ENCODE assay signal across 4 worm cellular contexts in genomic region chrV:5064761-5065421, ce11.
A peak's percentile ranks its signal among the peaks of the same experiment; 100 is the strongest.
TF ChIP-seq lines count a peak whose summit lies in the region.

Gene mlk-1 (minus strand): TSS chrV:5064811.

TF ChIP-seq in whole organism, L2 larva, 48 proteins besides CTCF, POLR2A, EP300 and RAD21 (continued from another document):
- TF ChIP-seq sma-9 (GFP tag; optimal IDR thresholded peaks at IDR 0.05; lab: Kevin White, UChicago) (peak; percentile 60), sma-9 (tag; optimal IDR thresholded peaks at IDR 0.05; lab: Kevin White, UChicago) (no peak), blmp-1 (tag; optimal IDR thresholded peaks at IDR 0.05; lab: Kevin White, UChicago; ENCODE audit: insufficient read depth) (peak; percentile 77)

TF ChIP-seq in whole organism, L4 larva, 104 proteins besides CTCF, POLR2A, EP300 and RAD21 (continued from another document and continues in another):
- TF ChIP-seq ces-1 (GFP tag; optimal IDR thresholded peaks at IDR 0.05; lab: Kevin White, UChicago) (no peak), F26F4.8 (GFP tag; conservative IDR thresholded peaks at IDR 0.05; lab: Robert Waterston, UW) (no peak), madf-5 (GFP tag; IDR thresholded peaks at IDR 0.05; lab: Robert Waterston, UW) (no peak), D1046.2 (GFP tag; IDR thresholded peaks at IDR 0.05; lab: Robert Waterston, UW) (no peak), rbr-2 (tag; optimal IDR thresholded peaks at IDR 0.05; lab: Kevin White, UChicago) (peak; percentile 78), ceh-82 (tag; optimal IDR thresholded peaks at IDR 0.05; lab: Kevin White, UChicago) (no peak), jun-1 (tag; optimal IDR thresholded peaks at IDR 0.05; lab: Kevin White, UChicago) (no peak), F10B5.3 (tag; optimal IDR thresholded peaks at IDR 0.05; lab: Kevin White, UChicago) (no peak), set-16 (GFP tag; IDR thresholded peaks at IDR 0.05; lab: Robert Waterston, UW) (peak; percentile 46; the same call in 1 of the 2 replicates), lim-7 (GFP tag; IDR thresholded peaks at IDR 0.05; lab: Robert Waterston, UW) (no peak), lin-38 (GFP tag; IDR thresholded peaks at IDR 0.05; lab: Robert Waterston, UW) (no peak), mxl-3 (GFP tag; optimal IDR thresholded peaks at IDR 0.05; lab: Kevin White, UChicago) (peak; percentile 41), lin-13 (GFP tag; optimal IDR thresholded peaks at IDR 0.05; lab: Kevin White, UChicago) (no peak), T20F7.1 (GFP tag; optimal IDR thresholded peaks at IDR 0.05; lab: Kevin White, UChicago) (no peak), tra-1 (GFP tag; IDR thresholded peaks at IDR 0.05; lab: Robert Waterston, UW) (no peak; the same call in 1 of the 2 replicates), vab-7 (GFP tag; IDR thresholded peaks at IDR 0.05; lab: Robert Waterston, UW) (no peak), snpc-1.2 (GFP tag; IDR thresholded peaks at IDR 0.05; lab: Robert Waterston, UW) (no peak), cey-2 (tag; optimal IDR thresholded peaks at IDR 0.05; lab: Kevin White, UChicago; ENCODE audit: borderline replicate concordance, insufficient read depth) (no peak), Y75B8A.6 (GFP tag; IDR thresholded peaks at IDR 0.05; lab: Robert Waterston, UW) (no peak), unc-62 (GFP tag; optimal IDR thresholded peaks at IDR 0.05 in 1 of 2; lab: Kevin White, UChicago) (peak in 1 of 2 experiments; percentile 99), unc-62 (tag; optimal IDR thresholded peaks at IDR 0.05; lab: Kevin White, UChicago) (no peak), nhr-77 (tag; optimal IDR thresholded peaks at IDR 0.05; lab: Kevin White, UChicago) (peak; percentile 28), ceh-20 (GFP tag; IDR thresholded peaks at IDR 0.05; lab: Robert Waterston, UW) (no peak), attf-4 (tag; optimal IDR thresholded peaks at IDR 0.05; lab: Kevin White, UChicago) (no peak), Y48G9A.11 (GFP tag; IDR thresholded peaks at IDR 0.05; lab: Robert Waterston, UW) (no peak), mdl-1 (tag; optimal IDR thresholded peaks at IDR 0.05; lab: Kevin White, UChicago) (peak in 1 of 2 experiments; percentile 95), daf-16 (GFP tag; optimal IDR thresholded peaks at IDR 0.05; lab: Kevin White, UChicago) (no peak), daf-16 (tag; optimal IDR thresholded peaks at IDR 0.05; lab: Kevin White, UChicago) (peak; percentile 31), dpl-1 (GFP tag; optimal IDR thresholded peaks at IDR 0.05; lab: Kevin White, UChicago) (peak; percentile 15), spr-1 (tag; optimal IDR thresholded peaks at IDR 0.05; lab: Kevin White, UChicago) (peak; percentile 12), ztf-7 (tag; optimal IDR thresholded peaks at IDR 0.05; lab: Kevin White, UChicago) (no peak), lin-39 (tag; optimal IDR thresholded peaks at IDR 0.05; lab: Kevin White, UChicago) (no peak), dmd-8 (GFP tag; IDR thresholded peaks at IDR 0.05; lab: Robert Waterston, UW) (no peak), tag-97 (GFP tag; IDR thresholded peaks at IDR 0.05; lab: Robert Waterston, UW) (no peak), nhr-11 (tag; optimal IDR thresholded peaks at IDR 0.05; lab: Kevin White, UChicago) (peak; percentile 85), nhr-28 (tag; optimal IDR thresholded peaks at IDR 0.05; lab: Kevin White, UChicago) (peak; percentile 88), nhr-25 (tag; optimal IDR thresholded peaks at IDR 0.05; lab: Kevin White, UChicago; ENCODE audit: borderline replicate concordance, insufficient read depth) (peak; percentile 60), lin-29 (GFP tag; IDR thresholded peaks at IDR 0.05; lab: Robert Waterston, UW) (no peak), nhr-237 (tag; optimal IDR thresholded peaks at IDR 0.05; lab: Kevin White, UChicago) (no peak), hlh-30 (tag; optimal IDR thresholded peaks at IDR 0.05; lab: Kevin White, UChicago; ENCODE audit: insufficient read depth) (peak; percentile 96), ZK546.5 (tag; optimal IDR thresholded peaks at IDR 0.05; lab: Kevin White, UChicago) (no peak), zip-11 (GFP tag; IDR thresholded peaks at IDR 0.05; lab: Robert Waterston, UW) (no peak), nhr-41 (GFP tag; IDR thresholded peaks at IDR 0.05; lab: Robert Waterston, UW) (no peak), zfp-2 (tag; optimal IDR thresholded peaks at IDR 0.05; lab: Kevin White, UChicago) (no peak)

TF ChIP-seq in whole organism, late embryonic, 69 proteins besides CTCF, POLR2A, EP300 and RAD21 (continued from another document):
- TF ChIP-seq fkh-6 (tag; optimal IDR thresholded peaks at IDR 0.05; lab: Kevin White, UChicago): no peak
- no peak for TF ChIP-seq pha-2 (tag; optimal IDR thresholded peaks at IDR 0.05; lab: Kevin White, UChicago)
- no peak for TF ChIP-seq ztf-16 (tag; optimal IDR thresholded peaks at IDR 0.05; lab: Kevin White, UChicago)
- TF ChIP-seq T23F11.4 (GFP tag; optimal IDR thresholded peaks at IDR 0.05; lab: Kevin White, UChicago): no peak
- TF ChIP-seq hlh-6 (tag; optimal IDR thresholded peaks at IDR 0.05; lab: Kevin White, UChicago): no peak
- no peak for TF ChIP-seq hlh-8 (tag; optimal IDR thresholded peaks at IDR 0.05; lab: Kevin White, UChicago)
- TF ChIP-seq gmeb-2 (tag; optimal IDR thresholded peaks at IDR 0.05; lab: Kevin White, UChicago): no peak
- TF ChIP-seq ceh-48 (tag; optimal IDR thresholded peaks at IDR 0.05; lab: Kevin White, UChicago): no peak
- no peak for TF ChIP-seq K09A11.1 (tag; optimal IDR thresholded peaks at IDR 0.05; lab: Kevin White, UChicago; ENCODE audit: insufficient read depth)
- no peak for TF ChIP-seq dmd-4 (tag; optimal IDR thresholded peaks at IDR 0.05; lab: Kevin White, UChicago; ENCODE audit: borderline replicate concordance)
- no peak for TF ChIP-seq ceh-9 (tag; optimal IDR thresholded peaks at IDR 0.05; lab: Kevin White, UChicago)
- TF ChIP-seq elt-2 (tag; optimal IDR thresholded peaks at IDR 0.05; lab: Kevin White, UChicago): no peak
- no peak for TF ChIP-seq pat-9 (tag; optimal IDR thresholded peaks at IDR 0.05; lab: Kevin White, UChicago)
- peak; percentile 67 for TF ChIP-seq pros-1 (tag; optimal IDR thresholded peaks at IDR 0.05; lab: Kevin White, UChicago)
- no peak for TF ChIP-seq ref-2 (tag; optimal IDR thresholded peaks at IDR 0.05; lab: Kevin White, UChicago)
- TF ChIP-seq ttx-3 (tag; optimal IDR thresholded peaks at IDR 0.05; lab: Kevin White, UChicago): no peak
- no peak for TF ChIP-seq unc-55 (GFP tag; optimal IDR thresholded peaks at IDR 0.05; lab: Kevin White, UChicago)
- TF ChIP-seq odd-2 (tag; optimal IDR thresholded peaks at IDR 0.05; lab: Kevin White, UChicago): no peak
- no peak for TF ChIP-seq fax-1 (tag; optimal IDR thresholded peaks at IDR 0.05; lab: Kevin White, UChicago)
- no peak for TF ChIP-seq hlh-15 (tag; optimal IDR thresholded peaks at IDR 0.05; lab: Kevin White, UChicago)
- no peak for TF ChIP-seq Y22D7AL.16 (tag; optimal IDR thresholded peaks at IDR 0.05; lab: Kevin White, UChicago)
- no peak for TF ChIP-seq fkh-10 (GFP tag; optimal IDR thresholded peaks at IDR 0.05; lab: Kevin White, UChicago)
- TF ChIP-seq che-1 (tag; optimal IDR thresholded peaks at IDR 0.05; lab: Kevin White, UChicago): no peak
- TF ChIP-seq F13H6.1 (tag; optimal IDR thresholded peaks at IDR 0.05; lab: Kevin White, UChicago): peak; percentile 40
- TF ChIP-seq ceh-2 (tag; optimal IDR thresholded peaks at IDR 0.05; lab: Kevin White, UChicago): no peak
- TF ChIP-seq zip-5 (tag; optimal IDR thresholded peaks at IDR 0.05; lab: Kevin White, UChicago): no peak
- no peak for TF ChIP-seq ahr-1 (tag; optimal IDR thresholded peaks at IDR 0.05; lab: Kevin White, UChicago)
- no peak for TF ChIP-seq hlh-30 (tag; optimal IDR thresholded peaks at IDR 0.05; lab: Kevin White, UChicago; ENCODE audit: insufficient read depth)
- no peak for TF ChIP-seq tbx-7 (tag; optimal IDR thresholded peaks at IDR 0.05; lab: Kevin White, UChicago)
- no peak for TF ChIP-seq C08G9.2 (tag; optimal IDR thresholded peaks at IDR 0.05; lab: Kevin White, UChicago)
- TF ChIP-seq madf-2 (tag; optimal IDR thresholded peaks at IDR 0.05; lab: Kevin White, UChicago): no peak
- TF ChIP-seq unc-42 (tag; optimal IDR thresholded peaks at IDR 0.05; lab: Kevin White, UChicago): peak; percentile 61
- no peak for TF ChIP-seq eyg-1 (tag; optimal IDR thresholded peaks at IDR 0.05; lab: Kevin White, UChicago)
- peak; percentile 57 for TF ChIP-seq nfya-1 (tag; optimal IDR thresholded peaks at IDR 0.05; lab: Kevin White, UChicago)
- no peak for TF ChIP-seq lim-6 (tag; optimal IDR thresholded peaks at IDR 0.05; lab: Kevin White, UChicago)
- TF ChIP-seq unc-3 (GFP tag; conservative IDR thresholded peaks at IDR 0.05; lab: Robert Waterston, UW): no peak
- no peak for TF ChIP-seq unc-3 (tag; optimal IDR thresholded peaks at IDR 0.05; lab: Kevin White, UChicago)
- TF ChIP-seq sdc-2 (tag; optimal IDR thresholded peaks at IDR 0.05; lab: Kevin White, UChicago): no peak
- TF ChIP-seq ceh-18 (tag; optimal IDR thresholded peaks at IDR 0.05; lab: Kevin White, UChicago): peak; percentile 74
- TF ChIP-seq mec-3 (tag; optimal IDR thresholded peaks at IDR 0.05; lab: Kevin White, UChicago; ENCODE audit: borderline replicate concordance): no peak
- TF ChIP-seq ceh-24 (tag; optimal IDR thresholded peaks at IDR 0.05; lab: Kevin White, UChicago): no peak
- peak; percentile 11 for TF ChIP-seq ceh-19 (GFP tag; optimal IDR thresholded peaks at IDR 0.05; lab: Kevin White, UChicago)

TF ChIP-seq in whole organism, mixed stage, embryonic, 35 proteins besides CTCF, POLR2A, EP300 and RAD21 (continued from another document):
- no peak for TF ChIP-seq lin-13 (tag; optimal IDR thresholded peaks at IDR 0.05; lab: Kevin White, UChicago)
- no peak for TF ChIP-seq M03D4.4 (tag; optimal IDR thresholded peaks at IDR 0.05; lab: Kevin White, UChicago)
- TF ChIP-seq nhr-12 (tag; optimal IDR thresholded peaks at IDR 0.05; lab: Kevin White, UChicago): no peak
- TF ChIP-seq nhr-2 (tag; optimal IDR thresholded peaks at IDR 0.05; lab: Kevin White, UChicago): no peak
